Fruit fly (Drosophila melanogaster): ENCODE results near the gene CG31538.

Gene CG31538

DNA sequence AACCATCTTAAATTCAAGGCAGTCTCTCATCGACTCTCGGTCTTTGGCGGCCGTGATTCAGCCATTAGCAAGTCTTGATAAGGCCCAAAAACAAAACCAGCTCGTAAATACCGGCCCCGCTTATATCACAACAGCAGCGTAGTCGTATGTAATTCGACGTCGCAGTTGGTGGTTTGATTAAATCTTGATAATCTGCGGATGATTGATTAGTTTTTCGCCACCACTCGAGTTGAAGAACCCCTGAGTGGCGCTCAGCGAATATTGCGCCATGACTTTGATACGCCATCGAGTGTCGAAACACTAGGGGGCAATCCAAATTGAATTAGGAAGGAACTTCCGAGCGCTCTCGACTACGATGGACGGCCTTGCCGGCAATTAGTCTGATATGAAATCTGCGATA, 992 bp upstream of the CG31538 start:
- TF ChIP-seq Abd-B (GFP tag; optimal IDR thresholded peaks at IDR 0.05) (no peak), CG9705 (GFP tag; optimal IDR thresholded peaks at IDR 0.05) (no peak)

DNA sequence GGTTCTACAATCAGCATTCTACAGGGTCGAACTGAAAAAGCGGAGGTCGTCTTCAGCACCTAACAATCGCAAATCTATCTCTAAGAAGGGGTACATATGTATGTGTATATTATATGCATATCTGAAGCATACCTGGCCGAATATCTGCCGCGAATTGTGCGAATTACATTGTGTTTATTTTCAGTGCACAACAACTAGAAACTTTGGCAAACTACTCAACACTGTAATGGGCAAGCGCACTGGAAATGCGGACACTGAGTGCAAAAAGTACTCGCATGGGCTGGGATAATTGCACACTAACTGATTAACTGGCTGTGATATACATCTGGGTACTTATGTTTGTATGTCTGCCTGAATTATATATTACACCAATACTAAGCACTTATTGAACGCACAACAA, 6.8 kb downstream of the CG31538 start:
- no peak for TF ChIP-seq Abd-B (GFP tag; optimal IDR thresholded peaks at IDR 0.05)
- TF ChIP-seq dl (GFP tag; optimal IDR thresholded peaks at IDR 0.05; ENCODE audit: insufficient read depth in 1 of 2, partially characterized antibody in 2 of 2), result no peak
- peak; percentile 28 for TF ChIP-seq h (GFP tag; optimal IDR thresholded peaks at IDR 0.05)
- no peak for TF ChIP-seq Rel (GFP tag; optimal IDR thresholded peaks at IDR 0.05)
- TF ChIP-seq Rel (tag; optimal IDR thresholded peaks at IDR 0.05), result no peak
- TF ChIP-seq Hnf4 (GFP tag; optimal IDR thresholded peaks at IDR 0.05), result peak; percentile 21
- TF ChIP-seq CG9705 (GFP tag; optimal IDR thresholded peaks at IDR 0.05), result no peak
- TF ChIP-seq ey (GFP tag; optimal IDR thresholded peaks at IDR 0.05), result no peak
- TF ChIP-seq Jra (GFP tag; optimal IDR thresholded peaks at IDR 0.05), result no peak
- no peak for TF ChIP-seq Hr78 (GFP tag; optimal IDR thresholded peaks at IDR 0.05)
- no peak for TF ChIP-seq usp (GFP tag; optimal IDR thresholded peaks at IDR 0.05)
- peak; percentile 44 for TF ChIP-seq rgr (GFP tag; optimal IDR thresholded peaks at IDR 0.05)
- no peak for TF ChIP-seq HLH106 (tag; optimal IDR thresholded peaks at IDR 0.05)
- TF ChIP-seq CG32264 (GFP tag; optimal IDR thresholded peaks at IDR 0.05), result no peak
- no peak for TF ChIP-seq N (GFP tag; optimal IDR thresholded peaks at IDR 0.05)
- peak in 1 of 2 experiments; percentile 47 for TF ChIP-seq foxo (GFP tag; optimal IDR thresholded peaks at IDR 0.05)
- TF ChIP-seq br (GFP tag; optimal IDR thresholded peaks at IDR 0.05), result peak; percentile 16
- no peak for TF ChIP-seq CrebA (GFP tag; optimal IDR thresholded peaks at IDR 0.05; ENCODE audit: borderline replicate concordance)
- no peak for TF ChIP-seq psq (GFP tag; optimal IDR thresholded peaks at IDR 0.05)
- TF ChIP-seq jim (GFP tag; optimal IDR thresholded peaks at IDR 0.05), result no peak
- TF ChIP-seq Myc (optimal IDR thresholded peaks at IDR 0.05), result no peak
- TF ChIP-seq OdsH (GFP tag; optimal IDR thresholded peaks at IDR 0.05), result no peak
- no peak for TF ChIP-seq Hr83 (GFP tag; optimal IDR thresholded peaks at IDR 0.05; ENCODE audit: poor library complexity, severe bottlenecking)
- TF ChIP-seq Dif (GFP tag; optimal IDR thresholded peaks at IDR 0.05; ENCODE audit: partially characterized antibody), result no peak
- no peak for TF ChIP-seq Mio (GFP tag; optimal IDR thresholded peaks at IDR 0.05)
- TF ChIP-seq Dfd (GFP tag; optimal IDR thresholded peaks at IDR 0.05), result no peak
- no peak for TF ChIP-seq lola (GFP tag; optimal IDR thresholded peaks at IDR 0.05)
- no peak for TF ChIP-seq dmrt93B (GFP tag; optimal IDR thresholded peaks at IDR 0.05)
- no peak for TF ChIP-seq sage (GFP tag; optimal IDR thresholded peaks at IDR 0.05)
- TF ChIP-seq brk (GFP tag; optimal IDR thresholded peaks at IDR 0.05), result no peak
- no peak for TF ChIP-seq woc (GFP tag; optimal IDR thresholded peaks at IDR 0.05)
- no peak for TF ChIP-seq GATAd (GFP tag; optimal IDR thresholded peaks at IDR 0.05)
- no peak for TF ChIP-seq dsf (GFP tag; optimal IDR thresholded peaks at IDR 0.05; ENCODE audit: borderline replicate concordance)
- no peak for TF ChIP-seq Sp1 (GFP tag; optimal IDR thresholded peaks at IDR 0.05)
- TF ChIP-seq fru (GFP tag; optimal IDR thresholded peaks at IDR 0.05), result peak; percentile 34
- TF ChIP-seq Vsx2 (GFP tag; optimal IDR thresholded peaks at IDR 0.05; ENCODE audit: partially characterized antibody), result no peak
- no peak for TF ChIP-seq pan (optimal IDR thresholded peaks at IDR 0.05)
- no peak for TF ChIP-seq sv (GFP tag; optimal IDR thresholded peaks at IDR 0.05)
- no peak for TF ChIP-seq tai (GFP tag; optimal IDR thresholded peaks at IDR 0.05)

DNA sequence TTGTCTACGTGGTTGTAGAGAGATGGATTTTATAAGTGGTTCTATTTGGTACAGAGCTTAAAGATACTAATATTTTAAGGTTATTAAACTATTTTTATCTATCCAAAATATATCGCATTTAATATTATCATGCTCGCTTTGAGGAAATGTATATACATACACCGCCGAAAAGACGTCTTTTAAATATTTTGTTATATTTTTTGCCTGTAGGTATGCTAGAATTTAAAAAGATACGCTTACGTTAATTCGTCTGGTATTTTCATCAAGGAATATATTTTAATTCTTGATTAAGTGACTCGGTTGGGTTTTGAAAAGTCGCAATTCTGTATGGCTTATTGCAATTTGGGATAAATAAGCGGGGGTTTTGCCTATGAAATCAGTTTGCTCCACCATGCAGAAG, 9.1 kb downstream of the CG31538 start:
- TF ChIP-seq dl (GFP tag; optimal IDR thresholded peaks at IDR 0.05; ENCODE audit: insufficient read depth in 1 of 2, partially characterized antibody in 2 of 2) (no peak), h (GFP tag; optimal IDR thresholded peaks at IDR 0.05) (no peak), CG9705 (GFP tag; optimal IDR thresholded peaks at IDR 0.05) (no peak), dsf (GFP tag; optimal IDR thresholded peaks at IDR 0.05; ENCODE audit: borderline replicate concordance) (no peak), N (GFP tag; optimal IDR thresholded peaks at IDR 0.05) (peak; percentile 78), brk (GFP tag; optimal IDR thresholded peaks at IDR 0.05) (peak; percentile 19), sage (GFP tag; optimal IDR thresholded peaks at IDR 0.05) (no peak), br (GFP tag; optimal IDR thresholded peaks at IDR 0.05) (no peak), jim (GFP tag; optimal IDR thresholded peaks at IDR 0.05) (no peak), Hr83 (GFP tag; optimal IDR thresholded peaks at IDR 0.05; ENCODE audit: poor library complexity, severe bottlenecking) (no peak), pan (optimal IDR thresholded peaks at IDR 0.05) (no peak), Sp1 (GFP tag; optimal IDR thresholded peaks at IDR 0.05) (no peak), Rel (GFP tag; optimal IDR thresholded peaks at IDR 0.05) (no peak), Rel (tag; optimal IDR thresholded peaks at IDR 0.05) (no peak), Hnf4 (GFP tag; optimal IDR thresholded peaks at IDR 0.05) (no peak), Abd-B (GFP tag; optimal IDR thresholded peaks at IDR 0.05) (no peak), Myc (optimal IDR thresholded peaks at IDR 0.05) (peak; percentile 85), Mio (GFP tag; optimal IDR thresholded peaks at IDR 0.05) (no peak), lola (GFP tag; optimal IDR thresholded peaks at IDR 0.05) (no peak), usp (GFP tag; optimal IDR thresholded peaks at IDR 0.05) (no peak), tai (GFP tag; optimal IDR thresholded peaks at IDR 0.05) (no peak), Vsx2 (GFP tag; optimal IDR thresholded peaks at IDR 0.05; ENCODE audit: partially characterized antibody) (peak; percentile 44), ey (GFP tag; optimal IDR thresholded peaks at IDR 0.05) (no peak), fru (GFP tag; optimal IDR thresholded peaks at IDR 0.05) (no peak), Dif (GFP tag; optimal IDR thresholded peaks at IDR 0.05; ENCODE audit: partially characterized antibody) (no peak), Hr78 (GFP tag; optimal IDR thresholded peaks at IDR 0.05) (no peak), woc (GFP tag; optimal IDR thresholded peaks at IDR 0.05) (no peak)

Data from whole organism, wandering third instar larva.